Fruit fly (Drosophila melanogaster): ENCODE data around the gene CG1677.

Gene CG1677

DNA sequence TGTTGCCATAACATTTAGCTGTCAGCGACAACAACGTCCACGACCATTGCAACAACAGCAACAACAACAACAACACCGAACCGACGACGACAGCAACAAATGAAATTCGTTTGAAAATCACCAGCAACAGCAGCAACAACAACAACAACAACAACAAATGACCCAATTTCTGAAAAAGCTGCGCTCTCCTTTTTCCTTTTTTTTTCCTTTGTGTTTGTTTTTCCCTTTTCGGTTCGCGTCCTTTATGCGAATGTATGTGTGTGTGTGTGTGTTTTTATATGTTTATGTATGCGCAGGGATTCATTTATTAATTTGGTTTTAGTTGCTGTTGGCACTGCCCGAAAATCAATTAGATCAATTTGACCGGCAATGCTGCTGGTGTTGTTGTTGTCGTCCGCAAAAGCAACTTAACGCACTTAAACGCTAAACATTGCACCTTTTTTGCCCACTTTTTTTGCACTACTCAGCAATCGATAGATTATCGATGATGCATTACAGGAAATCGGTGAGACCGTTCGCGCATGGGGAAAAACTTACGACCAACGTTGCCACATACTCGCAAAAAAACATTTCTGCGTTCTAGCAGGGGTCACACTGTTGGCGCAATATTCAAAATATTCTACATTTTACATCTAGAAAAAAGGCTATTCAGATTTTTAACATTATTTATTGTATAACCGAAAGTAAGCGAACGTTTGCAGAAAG is 114.6 kb downstream of the CG1677 start, which contains the start of gene unc-119 (continued):
- TF ChIP-seq stc (GFP tag; IDR thresholded peaks at IDR 0.05) (no peak), ap (GFP tag; IDR thresholded peaks at IDR 0.05) (no peak), br (optimal IDR thresholded peaks at IDR 0.05) (no peak), CG17186 (GFP tag; optimal IDR thresholded peaks at IDR 0.05) (peak; percentile 82), Adf1 (GFP tag; IDR thresholded peaks at IDR 0.05) (no peak), zen2 (GFP tag; IDR thresholded peaks at IDR 0.05; ENCODE audit: partially characterized antibody) (no peak; the same call in 2 of the 3 replicates), CG10959 (GFP tag; IDR thresholded peaks at IDR 0.05) (no peak), Stat92E (GFP tag; optimal IDR thresholded peaks at IDR 0.05) (no peak), CG14965 (GFP tag; optimal IDR thresholded peaks at IDR 0.05; ENCODE audit: borderline replicate concordance) (no peak), CG6765 (GFP tag; optimal IDR thresholded peaks at IDR 0.05) (no peak), pita (GFP tag; optimal IDR thresholded peaks at IDR 0.05) (no peak), CG11093 (GFP tag; IDR thresholded peaks at IDR 0.05) (no peak), sug (tag; optimal IDR thresholded peaks at IDR 0.05) (peak; percentile 40), disco-r (GFP tag; optimal IDR thresholded peaks at IDR 0.05) (no peak), dm (GFP tag; optimal IDR thresholded peaks at IDR 0.05) (peak; percentile 7), CG6683 (GFP tag; optimal IDR thresholded peaks at IDR 0.05) (no peak), CG10462 (GFP tag; optimal IDR thresholded peaks at IDR 0.05) (no peak), CG7987 (GFP tag; optimal IDR thresholded peaks at IDR 0.05) (no peak), ara (GFP tag; IDR thresholded peaks at IDR 0.05) (no peak), bab2 (GFP tag; optimal IDR thresholded peaks at IDR 0.05) (no peak), eve (GFP tag; optimal IDR thresholded peaks at IDR 0.05) (no peak), sens (GFP tag) (peak; percentile 51), CG3726 (GFP tag; IDR thresholded peaks at IDR 0.05) (no peak), yki (optimal IDR thresholded peaks at IDR 0.05) (no peak), tna (GFP tag; IDR thresholded peaks at IDR 0.05; ENCODE audit: partially characterized antibody) (peak; percentile 49; the same call in 1 of the 2 replicates), gro (GFP tag; optimal IDR thresholded peaks at IDR 0.05) (peak; percentile 22), tio (GFP tag; optimal IDR thresholded peaks at IDR 0.05) (no peak), sim (GFP tag; IDR thresholded peaks at IDR 0.05) (no peak), insv (GFP tag; optimal IDR thresholded peaks at IDR 0.05) (no peak), CG16813 (GFP tag; IDR thresholded peaks at IDR 0.05; ENCODE audit: partially characterized antibody) (peak; percentile 71), B-H1 (GFP tag; IDR thresholded peaks at IDR 0.05) (no peak), CG3995 (GFP tag; optimal IDR thresholded peaks at IDR 0.05) (no peak), h (optimal IDR thresholded peaks at IDR 0.05) (no peak), row (GFP tag; IDR thresholded peaks at IDR 0.05) (0 out of 3 replicates have a peak, but pooled peaks have one; percentile 23), fru (optimal IDR thresholded peaks at IDR 0.05) (no peak), CG12942 (GFP tag; optimal IDR thresholded peaks at IDR 0.05) (no peak), phol (tag; optimal IDR thresholded peaks at IDR 0.05) (peak; percentile 37), CG17359 (tag; optimal IDR thresholded peaks at IDR 0.05) (no peak), CG11456 (GFP tag; IDR thresholded peaks at IDR 0.05) (no peak), CG1832 (GFP tag; optimal IDR thresholded peaks at IDR 0.05) (no peak), Awh (GFP tag; IDR thresholded peaks at IDR 0.05) (no peak), trh (GFP tag; optimal IDR thresholded peaks at IDR 0.05) (no peak), CG11504 (tag; optimal IDR thresholded peaks at IDR 0.05) (peak; percentile 21), E2f2 (GFP tag; IDR thresholded peaks at IDR 0.05) (peak; percentile 96), emc (GFP tag; optimal IDR thresholded peaks at IDR 0.05) (no peak), CG6272 (GFP tag; IDR thresholded peaks at IDR 0.05) (peak; percentile 43; the same call in 1 of the 2 replicates), ttk (GFP tag; IDR thresholded peaks at IDR 0.05) (no peak), shn (GFP tag; optimal IDR thresholded peaks at IDR 0.05) (no peak), D19B (GFP tag; optimal IDR thresholded peaks at IDR 0.05) (no peak), gsb-n (tag; optimal IDR thresholded peaks at IDR 0.05) (peak; percentile 16), schlank (tag; optimal IDR thresholded peaks at IDR 0.05) (no peak), CG12219 (GFP tag; optimal IDR thresholded peaks at IDR 0.05) (no peak)

Data from whole organism, embryonic.